Fruit fly (Drosophila melanogaster) whole organism, embryonic: ENCODE results near the gene gro.

Experiments
- CG10565 ChIP-seq: fragments of 200-800 bp; sonication (Bioruptor generic); optimal IDR thresholded peaks from 3 replicates; lab custom pipeline; 2016; ENCODE audit warnings: missing biosample characterization, mild to moderate bottlenecking, missing genetic modification characterization
- CG10654 ChIP-seq: fragments of 200-800 bp; sonication (Bioruptor generic); optimal IDR thresholded peaks from 2 replicates; lab custom pipeline; 2016; ENCODE audit warnings: missing biosample characterization, missing genetic modification characterization
- CG11093 ChIP-seq: fragments of 200-800 bp; sonication (Bioruptor generic); IDR thresholded peaks from 3 replicates; pipeline ENCODE4 v1.3.6; 2022; ENCODE audit warnings: missing biosample characterization, missing genetic modification characterization
- CG11247 ChIP-seq: fragments of 200-800 bp; sonication (Bioruptor generic); IDR thresholded peaks from 2 replicates; pipeline ENCODE4 v1.3.6; 2022; ENCODE audit warnings: missing biosample characterization, missing genetic modification characterization
- CG12071 ChIP-seq: fragments of 200-800 bp; sonication (Bioruptor generic); optimal IDR thresholded peaks from 3 replicates; lab custom pipeline; 2018; ENCODE audit warnings: missing biosample characterization, mild to moderate bottlenecking, missing genetic modification characterization
- CG12104 ChIP-seq: fragments of 200-800 bp; sonication (Bioruptor generic); optimal IDR thresholded peaks from 3 replicates; lab custom pipeline; 2016; ENCODE audit warnings: missing biosample characterization, missing genetic modification characterization
- CG1647 ChIP-seq: fragments of 200-800 bp; sonication (Bioruptor generic); optimal IDR thresholded peaks from 3 replicates; lab custom pipeline; 2016; ENCODE audit warnings: missing biosample characterization, missing genetic modification characterization
- CG18599 ChIP-seq: fragments of 200-800 bp; sonication (Bioruptor generic); optimal IDR thresholded peaks from 3 replicates; lab custom pipeline; 2017; ENCODE audit warnings: missing biosample characterization, missing genetic modification characterization, mild to moderate bottlenecking, moderate library complexity, missing genetic modification reagents
- CG18764 ChIP-seq: fragments of 200-800 bp; sonication (Bioruptor generic); optimal IDR thresholded peaks from 3 replicates; lab custom pipeline; 2016; ENCODE audit warnings: missing biosample characterization, missing genetic modification characterization
- CG2129 ChIP-seq: fragments of 200-800 bp; sonication (Bioruptor generic); IDR thresholded peaks from 2 replicates; pipeline ENCODE4 v1.3.6; 2022; ENCODE audit warnings: missing biosample characterization, missing genetic modification characterization; ENCODE audit not compliant: partially characterized antibody
- CG30431 ChIP-seq: fragments of 200-800 bp; sonication (Bioruptor generic); optimal IDR thresholded peaks from 2 replicates; lab custom pipeline; 2017; ENCODE audit warnings: missing biosample characterization, missing genetic modification characterization
- CG31388 ChIP-seq: fragments of 200-800 bp; sonication (Bioruptor generic); optimal IDR thresholded peaks from 2 replicates; lab custom pipeline; 2016; ENCODE audit warnings: missing biosample characterization, missing genetic modification characterization
- CG34376 ChIP-seq: fragments of 200-800 bp; sonication (Bioruptor generic); optimal IDR thresholded peaks from 2 replicates; lab custom pipeline; 2018; ENCODE audit warnings: missing biosample characterization, mild to moderate bottlenecking, missing genetic modification characterization
- CG34422 ChIP-seq: fragments of 200-800 bp; sonication (Bioruptor generic); IDR thresholded peaks from 3 replicates; pipeline ENCODE4 v1.3.6; 2022; ENCODE audit warnings: missing biosample characterization, missing genetic modification characterization
- CG3995 ChIP-seq: fragments of 200-800 bp; sonication (Bioruptor generic); optimal IDR thresholded peaks from 3 replicates; lab custom pipeline; 2016; ENCODE audit warnings: missing biosample characterization, missing genetic modification characterization
- CG4328 ChIP-seq: fragments of 200-800 bp; sonication (Bioruptor generic); optimal IDR thresholded peaks from 3 replicates; lab custom pipeline; 2017; ENCODE audit warnings: missing biosample characterization, missing genetic modification reagents, missing genetic modification characterization
- CG6254 ChIP-seq: fragments of 200-800 bp; sonication (Bioruptor generic); optimal IDR thresholded peaks from 3 replicates; lab custom pipeline; 2017; ENCODE audit warnings: mild to moderate bottlenecking, missing biosample characterization, missing genetic modification reagents, missing genetic modification characterization
- CG6765 ChIP-seq: fragments of 200-800 bp; sonication (Bioruptor generic); optimal IDR thresholded peaks from 3 replicates; lab custom pipeline; 2017; ENCODE audit warnings: missing biosample characterization, mild to moderate bottlenecking, missing genetic modification characterization
- CG7357 ChIP-seq: fragments of 200-800 bp; sonication (Bioruptor generic); IDR thresholded peaks from 3 replicates; pipeline ENCODE4 v1.3.6; 2022; ENCODE audit warnings: missing biosample characterization, missing genetic modification characterization
- CG7786 ChIP-seq: fragments of 200-800 bp; sonication (Bioruptor generic); optimal IDR thresholded peaks from 2 replicates; lab custom pipeline; 2016; ENCODE audit warnings: missing biosample characterization, missing genetic modification characterization
- CG8281 ChIP-seq: fragments of 200-800 bp; sonication (Bioruptor generic); optimal IDR thresholded peaks from 2 replicates; lab custom pipeline; 2018; ENCODE audit warnings: missing biosample characterization, mild to moderate bottlenecking, missing genetic modification characterization, moderate library complexity
- CG8944 ChIP-seq: fragments of 200-800 bp; sonication (Bioruptor generic); optimal IDR thresholded peaks from 3 replicates; lab custom pipeline; 2016; ENCODE audit warnings: missing biosample characterization, missing genetic modification characterization
- CG9215 ChIP-seq: fragments of 200-800 bp; sonication (Bioruptor generic); IDR thresholded peaks from 2 replicates; pipeline ENCODE4 v1.3.6; 2022; ENCODE audit warnings: missing biosample characterization, missing genetic modification characterization
- D19A ChIP-seq: fragments of 200-800 bp; optimal IDR thresholded peaks from 3 replicates; lab custom pipeline; 2019; ENCODE audit warnings: missing biosample characterization, mild to moderate bottlenecking, missing genetic modification characterization, moderate library complexity
- Dll ChIP-seq: fragments of 200-800 bp; sonication (Bioruptor generic); IDR thresholded peaks from 4 replicates; pipeline ENCODE4 v1.3.6; 2022; ENCODE audit warnings: missing biosample characterization, missing genetic modification characterization; ENCODE audit not compliant: partially characterized antibody
- Eip74EF ChIP-seq, 2 experiments: fragments of 200-800 bp in 1 of 2; fragments of >200 bp in 1 of 2; sonication (Bioruptor generic) in 1 of 2; optimal IDR thresholded peaks; 2 replicates each; lab custom pipeline; 2017 to 2019; ENCODE audit warnings: missing biosample characterization in 2 of 2, missing genetic modification characterization in 2 of 2, mild to moderate bottlenecking in 1 of 2, moderate library complexity in 1 of 2
- GATAe ChIP-seq: fragments of 200-800 bp; sonication (Bioruptor generic); conservative IDR thresholded peaks from 2 replicates; pipeline ENCODE4 v1.3.6; 2022; ENCODE audit warnings: missing biosample characterization, missing genetic modification characterization
- Gsc ChIP-seq: fragments of 200-800 bp; sonication (Bioruptor generic); IDR thresholded peaks from 2 replicates; pipeline ENCODE4 v1.3.6; 2022; ENCODE audit warnings: missing biosample characterization, missing genetic modification characterization
- Gug ChIP-seq: fragments of 200-800 bp; sonication (Bioruptor generic); IDR thresholded peaks from 4 replicates; pipeline ENCODE4 v1.3.6; 2022; ENCODE audit warnings: missing biosample characterization, missing genetic modification characterization
- HLHmδ ChIP-seq: fragments of 200-800 bp; sonication (Bioruptor generic); optimal IDR thresholded peaks from 2 replicates; lab custom pipeline; 2018; ENCODE audit warnings: missing biosample characterization, mild to moderate bottlenecking, missing genetic modification characterization, moderate library complexity
- Hey ChIP-seq: fragments of 200-800 bp; sonication (Bioruptor generic); optimal IDR thresholded peaks from 3 replicates; lab custom pipeline; 2018; ENCODE audit warnings: missing biosample characterization, mild to moderate bottlenecking, missing genetic modification characterization
- Jarid2 ChIP-seq: fragments of 200-800 bp; sonication (Bioruptor generic); optimal IDR thresholded peaks from 3 replicates; lab custom pipeline; 2017; ENCODE audit warnings: mild to moderate bottlenecking, missing biosample characterization, missing genetic modification reagents, missing genetic modification characterization
- MBD-R2 ChIP-seq: fragments of 200-800 bp; sonication (Bioruptor generic); IDR thresholded peaks from 2 replicates; pipeline ENCODE4 v1.3.6; 2022; ENCODE audit warnings: missing biosample characterization, missing genetic modification characterization
- PHDP ChIP-seq: fragments of 200-800 bp; sonication (Bioruptor generic); optimal IDR thresholded peaks from 3 replicates; lab custom pipeline; 2018; ENCODE audit warnings: missing biosample characterization, mild to moderate bottlenecking, missing genetic modification characterization, moderate library complexity
- Ptx1 ChIP-seq: fragments of 200-800 bp; sonication (Bioruptor generic); IDR thresholded peaks from 2 replicates; pipeline ENCODE4 v1.3.6; 2022; ENCODE audit warnings: missing biosample characterization, missing genetic modification characterization
- Side ChIP-seq: fragments of 200-800 bp; sonication (Bioruptor generic); optimal IDR thresholded peaks from 2 replicates; lab custom pipeline; 2016; ENCODE audit warnings: missing biosample characterization, missing genetic modification characterization
- Taf1 ChIP-seq: fragments of 200-800 bp; sonication (Bioruptor generic); IDR thresholded peaks from 2 replicates; pipeline ENCODE4 v1.3.6; 2022; ENCODE audit warnings: missing biosample characterization, missing genetic modification characterization
- Xrp1 ChIP-seq: fragments of 200-800 bp; sonication (Bioruptor generic); IDR thresholded peaks from 2 replicates; pipeline ENCODE4 v1.3.6; 2022; ENCODE audit warnings: missing biosample characterization, missing genetic modification characterization
- amos ChIP-seq: fragments of 200-800 bp; sonication (Bioruptor generic); IDR thresholded peaks from 2 replicates; pipeline ENCODE4 v1.3.6; 2022; ENCODE audit warnings: missing biosample characterization, missing genetic modification characterization; ENCODE audit not compliant: partially characterized antibody
- cas ChIP-seq: fragments of 200-800 bp; sonication (Bioruptor generic); IDR thresholded peaks from 2 replicates; pipeline ENCODE4 v1.3.6; 2022; ENCODE audit warnings: missing biosample characterization, missing genetic modification characterization
- ems ChIP-seq: fragments of 200-800 bp; sonication (Bioruptor generic); optimal IDR thresholded peaks from 3 replicates; lab custom pipeline; 2016; ENCODE audit warnings: missing biosample characterization, missing genetic modification characterization
- grau ChIP-seq: fragments of 200-800 bp; optimal IDR thresholded peaks from 3 replicates; lab custom pipeline; 2019; ENCODE audit warnings: missing biosample characterization, mild to moderate bottlenecking, missing genetic modification characterization, moderate library complexity
- kah ChIP-seq: fragments of 200-800 bp; sonication (Bioruptor generic); optimal IDR thresholded peaks from 2 replicates; lab custom pipeline; 2018; ENCODE audit warnings: missing biosample characterization, mild to moderate bottlenecking, missing genetic modification characterization
- oc ChIP-seq: fragments of 200-800 bp; sonication (Bioruptor generic); optimal IDR thresholded peaks from 2 replicates; lab custom pipeline; 2018; ENCODE audit warnings: missing biosample characterization, mild to moderate bottlenecking, missing genetic modification characterization, moderate library complexity
- prd ChIP-seq, 3 experiments: fragments of >200 bp in 2 of 3; fragments of 200-800 bp in 1 of 3; sonication (Bioruptor generic) in 1 of 3; optimal IDR thresholded peaks in 2 of 3; IDR thresholded peaks in 1 of 3; 2 replicates in 2 of 3; 3 replicates in 1 of 3; pipeline versions ENCODE4 v1.3.6 to Lab custom; 2017 to 2022; ENCODE audit warnings: missing biosample characterization in 1 of 3, missing genetic modification characterization in 1 of 3
- shn ChIP-seq: fragments of 200-800 bp; sonication (Bioruptor generic); optimal IDR thresholded peaks from 3 replicates; lab custom pipeline; 2016; ENCODE audit warnings: missing biosample characterization, missing genetic modification characterization
- sna ChIP-seq: fragments of 200-800 bp; sonication (Bioruptor generic); IDR thresholded peaks from 2 replicates; pipeline ENCODE4 v1.3.6; 2022; ENCODE audit warnings: missing biosample characterization, missing genetic modification characterization; ENCODE audit not compliant: partially characterized antibody
- trh ChIP-seq: fragments of 200-800 bp; sonication (Bioruptor generic); optimal IDR thresholded peaks from 2 replicates; lab custom pipeline; 2016; ENCODE audit warnings: missing biosample characterization, missing genetic modification characterization

The gro gene

DNA sequence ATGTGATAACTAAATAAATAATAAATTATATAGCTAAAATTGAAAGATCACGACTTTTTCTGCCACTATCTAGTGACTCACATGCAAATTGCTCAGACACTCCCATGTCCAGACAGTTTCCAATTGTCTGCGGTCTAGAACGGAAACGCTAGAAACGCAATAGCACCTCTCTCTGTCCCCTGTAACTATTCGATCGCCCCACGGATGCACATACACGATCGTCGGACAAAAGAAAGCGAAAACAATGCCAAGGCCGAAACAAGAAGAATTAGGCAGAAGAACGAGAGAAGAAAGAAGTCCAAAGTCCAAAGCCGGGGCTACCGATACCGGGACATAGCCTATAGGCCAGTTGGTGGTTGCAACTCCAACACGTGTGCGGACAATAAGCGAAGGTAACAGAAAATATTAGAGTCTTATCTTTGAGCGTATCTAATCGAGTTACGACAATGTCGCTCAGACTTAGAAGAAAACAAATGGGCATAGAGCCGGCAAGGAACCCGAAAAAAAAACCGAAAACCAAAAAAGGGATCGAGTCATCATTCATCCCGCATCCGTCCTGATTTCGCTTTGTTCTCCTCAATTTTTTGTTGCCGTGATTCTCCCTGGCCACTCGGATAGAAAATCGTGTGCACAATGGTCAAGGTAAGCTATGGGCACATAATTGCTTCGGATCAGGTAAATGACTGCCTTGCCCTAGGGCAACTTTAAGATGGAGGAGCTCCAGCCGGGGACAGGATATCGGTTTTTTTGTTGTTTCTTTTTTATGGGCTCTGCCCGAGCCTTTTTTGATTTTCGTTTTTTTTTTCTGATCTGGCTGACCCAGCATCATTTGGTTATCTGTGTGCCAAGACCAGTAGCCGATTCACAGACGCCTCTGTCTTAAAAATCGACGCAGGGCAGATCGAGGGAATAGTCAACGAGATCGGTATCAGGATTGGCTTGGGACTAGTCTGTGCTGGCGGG is 40.5 kb upstream of the gro start (continued):
- no peak for TF ChIP-seq shn (GFP tag; lab: Kevin White, UChicago)
- no peak for TF ChIP-seq ems
- TF ChIP-seq kah (GFP tag; lab: Kevin White, UChicago): no peak
- no peak for TF ChIP-seq Gsc
- no peak for TF ChIP-seq CG1647
- TF ChIP-seq oc: no peak
- TF ChIP-seq GATAe (GFP tag; lab: Robert Waterston, UW): no peak
- TF ChIP-seq CG7357 (GFP tag; lab: Robert Waterston, UW): no peak
- no peak for TF ChIP-seq CG31388 (GFP tag; lab: Kevin White, UChicago)
- TF ChIP-seq prd (optimal IDR thresholded peaks at IDR 0.05; lab: Kevin White, UChicago): no peak
- TF ChIP-seq prd (GFP tag; IDR thresholded peaks at IDR 0.05; lab: Robert Waterston, UW): no peak
- TF ChIP-seq MBD-R2: no peak
- TF ChIP-seq Gug (GFP tag; lab: Robert Waterston, UW): no peak
- no peak for TF ChIP-seq amos (GFP tag; lab: Robert Waterston, UW)
- TF ChIP-seq CG8944 (GFP tag; lab: Kevin White, UChicago): no peak
- no peak for TF ChIP-seq CG18764
- TF ChIP-seq CG10654 (GFP tag; lab: Kevin White, UChicago): no peak
- TF ChIP-seq CG10565 (GFP tag; lab: Kevin White, UChicago): no peak
- TF ChIP-seq Xrp1: no peak
- TF ChIP-seq Hey: no peak
- TF ChIP-seq CG34422: no peak
- TF ChIP-seq cas (GFP tag; lab: Robert Waterston, UW): no peak
- no peak for TF ChIP-seq Ptx1 (GFP tag; lab: Robert Waterston, UW)
- TF ChIP-seq CG6254 (GFP tag; lab: Kevin White, UChicago): no peak
- TF ChIP-seq trh (GFP tag; lab: Kevin White, UChicago): no peak
- TF ChIP-seq CG7786 (GFP tag; lab: Kevin White, UChicago): no peak
- no peak for TF ChIP-seq CG9215 (GFP tag; lab: Robert Waterston, UW)
- TF ChIP-seq Eip74EF (GFP tag; optimal IDR thresholded peaks at IDR 0.05; lab: Kevin White, UChicago): no peak
- TF ChIP-seq CG34376 (GFP tag; lab: Kevin White, UChicago): no peak
- no peak for TF ChIP-seq Jarid2 (GFP tag; lab: Kevin White, UChicago)
- no peak for TF ChIP-seq CG12071 (GFP tag; lab: Kevin White, UChicago)
- no peak for TF ChIP-seq CG12104
- TF ChIP-seq CG8281 (tag; lab: Kevin White, UChicago): no peak
- TF ChIP-seq CG2129: no peak
- TF ChIP-seq CG30431 (GFP tag; lab: Kevin White, UChicago): no peak
- TF ChIP-seq PHDP (tag; lab: Kevin White, UChicago): no peak
- no peak for TF ChIP-seq sna
- no peak for TF ChIP-seq Side
- 0 out of 4 replicates have a peak, but pooled peaks have one; percentile 13 for TF ChIP-seq Dll (GFP tag; lab: Robert Waterston, UW)
- peak; percentile 90 for TF ChIP-seq HLHmδ
- TF ChIP-seq D19A: no peak
- TF ChIP-seq grau: no peak
- no peak for TF ChIP-seq CG11247 (GFP tag; lab: Robert Waterston, UW)
- TF ChIP-seq CG3995 (GFP tag; lab: Kevin White, UChicago): no peak
- no peak for TF ChIP-seq CG18599 (GFP tag; lab: Kevin White, UChicago)
- no peak for TF ChIP-seq CG4328 (GFP tag; lab: Kevin White, UChicago)
- TF ChIP-seq CG11093 (GFP tag; lab: Robert Waterston, UW): no peak
- TF ChIP-seq Taf1 (GFP tag; lab: Robert Waterston, UW): no peak
- no peak for TF ChIP-seq CG6765 (GFP tag; lab: Kevin White, UChicago)
